Worm (Caenorhabditis elegans): ENCODE results near the gene frpr-1.
A peak's percentile ranks its signal among the peaks of the same experiment; 100 is the strongest.

frpr-1 gene

ce11 chrX:8086725-8087641 lies 42.5 kb downstream of the frpr-1 start (continued):
- no peak for TF ChIP-seq cey-2 (tag; optimal IDR thresholded peaks at IDR 0.05; ENCODE audit: borderline replicate concordance, insufficient read depth)
- TF ChIP-seq sdz-12 (GFP tag; optimal IDR thresholded peaks at IDR 0.05), result no peak
- no peak for TF ChIP-seq ama-1 (optimal IDR thresholded peaks at IDR 0.05)
- no peak for TF ChIP-seq mdt-29 (GFP tag; IDR thresholded peaks at IDR 0.05)
- no peak for TF ChIP-seq Y48G9A.11 (GFP tag; IDR thresholded peaks at IDR 0.05)
- TF ChIP-seq egl-27 (tag; optimal IDR thresholded peaks at IDR 0.05), result no peak
- no peak for TF ChIP-seq nhr-48 (tag; optimal IDR thresholded peaks at IDR 0.05)
- 0 out of 2 replicates have a peak, but pooled peaks have one; percentile 27 for TF ChIP-seq ceh-20 (GFP tag; IDR thresholded peaks at IDR 0.05)
- TF ChIP-seq nhr-76 (tag; optimal IDR thresholded peaks at IDR 0.05), result no peak
- no peak for TF ChIP-seq nhr-111 (GFP tag; optimal IDR thresholded peaks at IDR 0.05)
- peak; percentile 21 for TF ChIP-seq dve-1 (tag; optimal IDR thresholded peaks at IDR 0.05; ENCODE audit: insufficient read depth)
- no peak for TF ChIP-seq ztf-11 (tag; optimal IDR thresholded peaks at IDR 0.05)
- TF ChIP-seq dmd-8 (GFP tag; IDR thresholded peaks at IDR 0.05), result no peak

ce11 chrX:8086450-8086724 lies 43.1 kb downstream of the frpr-1 start, which contains the start of gene dao-3:
Gene dao-3 (minus strand): TSS chrX:8086550.
- no peak for TF ChIP-seq mes-2 (tag; optimal IDR thresholded peaks at IDR 0.05; ENCODE audit: poor library complexity, severe bottlenecking)
- no peak for TF ChIP-seq Y75B8A.6 (GFP tag; IDR thresholded peaks at IDR 0.05)
- TF ChIP-seq daf-16 (GFP tag; optimal IDR thresholded peaks at IDR 0.05), result no peak
- no peak for TF ChIP-seq daf-16 (tag; optimal IDR thresholded peaks at IDR 0.05)
- TF ChIP-seq ceh-44 (GFP tag; IDR thresholded peaks at IDR 0.05), result no peak

DNA sequence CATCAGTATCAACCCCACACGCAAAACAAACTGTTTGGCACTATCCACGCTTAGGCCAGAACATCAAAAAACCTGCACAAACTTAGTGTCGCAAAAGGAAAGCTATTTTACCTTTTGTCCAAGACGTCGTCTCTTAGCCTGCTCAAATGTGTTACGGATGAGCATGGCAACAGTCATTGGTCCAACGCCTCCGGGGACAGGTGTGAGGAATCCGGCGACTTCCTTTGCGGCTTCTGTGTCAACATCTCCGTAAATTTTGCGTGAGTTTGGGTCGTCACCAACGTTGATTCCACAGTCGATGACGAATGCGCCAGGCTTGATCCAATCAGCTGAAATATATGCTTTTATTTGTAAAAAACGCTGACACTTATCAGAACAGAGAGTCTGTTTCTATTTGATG lies 44.8 kb downstream of the frpr-1 start:
- TF ChIP-seq nhr-28 (tag; optimal IDR thresholded peaks at IDR 0.05) (peak; percentile 16), dmd-9 (GFP tag; IDR thresholded peaks at IDR 0.05) (no peak), mxl-2 (GFP tag; conservative IDR thresholded peaks at IDR 0.05) (no peak), ctbp-1 (GFP tag; IDR thresholded peaks at IDR 0.05) (no peak), dmd-8 (GFP tag; IDR thresholded peaks at IDR 0.05) (no peak), F49E8.2 (tag; optimal IDR thresholded peaks at IDR 0.05; ENCODE audit: borderline replicate concordance) (no peak), gei-8 (GFP tag; optimal IDR thresholded peaks at IDR 0.05) (no peak), daf-16 (GFP tag; optimal IDR thresholded peaks at IDR 0.05) (no peak), daf-16 (tag; optimal IDR thresholded peaks at IDR 0.05) (peak; percentile 2), aha-1 (tag) (peak; percentile 97)

- TF ChIP-seq hif-1 (tag; optimal IDR thresholded peaks at IDR 0.05), result peak in 1 of 2 experiments; percentile 55
- TF ChIP-seq dve-1 (tag; optimal IDR thresholded peaks at IDR 0.05; ENCODE audit: insufficient read depth), result peak; percentile 84
- no peak for TF ChIP-seq daf-12 (tag; optimal IDR thresholded peaks at IDR 0.05)
- peak; percentile 48 for TF ChIP-seq nhr-48 (tag; optimal IDR thresholded peaks at IDR 0.05)
- peak; percentile 43; the same call in 1 of the 2 replicates for TF ChIP-seq lin-1 (GFP tag; IDR thresholded peaks at IDR 0.05)
- TF ChIP-seq zip-2 (tag; optimal IDR thresholded peaks at IDR 0.05), result no peak
- TF ChIP-seq dpl-1 (GFP tag; optimal IDR thresholded peaks at IDR 0.05), result peak; percentile 15
- TF ChIP-seq mes-2 (tag; optimal IDR thresholded peaks at IDR 0.05; ENCODE audit: poor library complexity, severe bottlenecking), result peak; percentile 50
- no peak for TF ChIP-seq pha-4 (GFP tag; IDR thresholded peaks at IDR 0.05)
- TF ChIP-seq pha-4 (tag; optimal IDR thresholded peaks at IDR 0.05), result no peak
- TF ChIP-seq nhr-77 (tag; optimal IDR thresholded peaks at IDR 0.05), result peak; percentile 54
- TF ChIP-seq lsy-2 (tag; optimal IDR thresholded peaks at IDR 0.05), result peak in 1 of 2 experiments; percentile 46
- 0 out of 2 replicates have a peak, but pooled peaks have one; percentile 31 for TF ChIP-seq tra-1 (GFP tag; IDR thresholded peaks at IDR 0.05)
- TF ChIP-seq mdl-1 (tag; optimal IDR thresholded peaks at IDR 0.05), result peak; percentile 67 to 91
- no peak for TF ChIP-seq F37D6.2 (tag; optimal IDR thresholded peaks at IDR 0.05)
- no peak for TF ChIP-seq tag-97 (GFP tag; IDR thresholded peaks at IDR 0.05)
- TF ChIP-seq nhr-102 (tag; optimal IDR thresholded peaks at IDR 0.05), result peak; percentile 27
- TF ChIP-seq nhr-25 (tag; optimal IDR thresholded peaks at IDR 0.05; ENCODE audit: borderline replicate concordance, insufficient read depth), result peak; percentile 66
- peak; percentile 5; the same call in 1 of the 2 replicates for TF ChIP-seq php-3 (GFP tag; IDR thresholded peaks at IDR 0.05)
- TF ChIP-seq unc-62 (GFP tag; optimal IDR thresholded peaks at IDR 0.05 in 1 of 2), result peak in 1 of 2 experiments; percentile 77
- no peak for TF ChIP-seq unc-62 (tag; optimal IDR thresholded peaks at IDR 0.05)
- no peak for TF ChIP-seq dmd-8 (GFP tag; IDR thresholded peaks at IDR 0.05)
- peak; percentile 78 for TF ChIP-seq mxl-3 (GFP tag; optimal IDR thresholded peaks at IDR 0.05)
Observed at ce11 chrX:8083919-8084318, 45.5 kb downstream of the frpr-1 start, which contains the start of gene K07E3.4. Gene K07E3.4 (minus strand): TSS chrX:8084018.
